Worm (Caenorhabditis elegans): Measurements from ENCODE around the gene ZK1248.17.

ZK1248.17 gene

ce11 chrII:5874130-5874529 is 28.8 kb upstream of the ZK1248.17 start:
- no peak for TF ChIP-seq ceh-13 (GFP tag; optimal IDR thresholded peaks at IDR 0.05)
- TF ChIP-seq flt-1 (GFP tag; IDR thresholded peaks at IDR 0.05) = no peak
- TF ChIP-seq tbx-11 (GFP tag; IDR thresholded peaks at IDR 0.05) = no peak
- no peak for TF ChIP-seq aly-1 (tag; optimal IDR thresholded peaks at IDR 0.05)
- no peak for TF ChIP-seq pes-1 (GFP tag; IDR thresholded peaks at IDR 0.05)
- no peak for TF ChIP-seq F13C5.2 (tag; optimal IDR thresholded peaks at IDR 0.05)
- TF ChIP-seq ceh-36 (tag; optimal IDR thresholded peaks at IDR 0.05) = no peak
- TF ChIP-seq tbx-37 (GFP tag; conservative IDR thresholded peaks at IDR 0.05) = no peak
- TF ChIP-seq sea-1 (GFP tag; conservative IDR thresholded peaks at IDR 0.05) = no peak
- no peak for TF ChIP-seq ama-1 (optimal IDR thresholded peaks at IDR 0.05)
- no peak for TF ChIP-seq hmbx-1 (tag; optimal IDR thresholded peaks at IDR 0.05)
- TF ChIP-seq ets-7 (tag; optimal IDR thresholded peaks at IDR 0.05) = no peak
- no peak for TF ChIP-seq B0310.2 (tag; optimal IDR thresholded peaks at IDR 0.05)

ce11 chrII:5873564-5874070 is 28.3 kb upstream of the ZK1248.17 start, which contains the start of gene tex-2:
Gene tex-2 (minus strand): TSS chrII:5873614.
- TF ChIP-seq B0310.2 (tag; optimal IDR thresholded peaks at IDR 0.05) (no peak), scrt-1 (GFP tag; IDR thresholded peaks at IDR 0.05) (no peak), flt-1 (GFP tag; IDR thresholded peaks at IDR 0.05) (no peak), ceh-13 (GFP tag; optimal IDR thresholded peaks at IDR 0.05) (no peak), sea-1 (GFP tag; conservative IDR thresholded peaks at IDR 0.05) (no peak), hmg-4 (GFP tag; optimal IDR thresholded peaks at IDR 0.05) (no peak), ama-1 (optimal IDR thresholded peaks at IDR 0.05) (no peak), F13C5.2 (tag; optimal IDR thresholded peaks at IDR 0.05) (no peak), tra-4 (tag; optimal IDR thresholded peaks at IDR 0.05) (no peak), tbx-37 (GFP tag; conservative IDR thresholded peaks at IDR 0.05) (no peak), tbx-11 (GFP tag; IDR thresholded peaks at IDR 0.05) (no peak), hmbx-1 (tag; optimal IDR thresholded peaks at IDR 0.05) (no peak), ceh-36 (tag; optimal IDR thresholded peaks at IDR 0.05) (no peak), ets-7 (tag; optimal IDR thresholded peaks at IDR 0.05) (no peak), hnd-1 (tag; optimal IDR thresholded peaks at IDR 0.05) (no peak), aly-1 (tag; optimal IDR thresholded peaks at IDR 0.05) (no peak)

ce11 chrII:5872414-5872813 is 27.1 kb upstream of the ZK1248.17 start:
- TF ChIP-seq scrt-1 (GFP tag; IDR thresholded peaks at IDR 0.05) = no peak
- no peak for TF ChIP-seq B0310.2 (tag; optimal IDR thresholded peaks at IDR 0.05)
- no peak for TF ChIP-seq hmg-4 (GFP tag; optimal IDR thresholded peaks at IDR 0.05)
- no peak for TF ChIP-seq hnd-1 (tag; optimal IDR thresholded peaks at IDR 0.05)
- no peak for TF ChIP-seq tbx-37 (GFP tag; conservative IDR thresholded peaks at IDR 0.05)
- no peak for TF ChIP-seq hmbx-1 (tag; optimal IDR thresholded peaks at IDR 0.05)
- no peak for TF ChIP-seq tbx-11 (GFP tag; IDR thresholded peaks at IDR 0.05)
- TF ChIP-seq ceh-36 (tag; optimal IDR thresholded peaks at IDR 0.05) = no peak
- no peak for TF ChIP-seq ets-7 (tag; optimal IDR thresholded peaks at IDR 0.05)
- TF ChIP-seq ama-1 (optimal IDR thresholded peaks at IDR 0.05) = no peak
- TF ChIP-seq flt-1 (GFP tag; IDR thresholded peaks at IDR 0.05) = no peak
- TF ChIP-seq F13C5.2 (tag; optimal IDR thresholded peaks at IDR 0.05) = no peak
- TF ChIP-seq tra-4 (tag; optimal IDR thresholded peaks at IDR 0.05) = no peak
- TF ChIP-seq ceh-13 (GFP tag; optimal IDR thresholded peaks at IDR 0.05) = no peak
- TF ChIP-seq aly-1 (tag; optimal IDR thresholded peaks at IDR 0.05) = no peak
- no peak for TF ChIP-seq pes-1 (GFP tag; IDR thresholded peaks at IDR 0.05)
- no peak for TF ChIP-seq sea-1 (GFP tag; conservative IDR thresholded peaks at IDR 0.05)

- TF ChIP-seq F13C5.2 (tag; optimal IDR thresholded peaks at IDR 0.05) = no peak
- TF ChIP-seq hmg-4 (GFP tag; optimal IDR thresholded peaks at IDR 0.05) = no peak
- TF ChIP-seq sea-1 (GFP tag; conservative IDR thresholded peaks at IDR 0.05) = no peak
- TF ChIP-seq B0310.2 (tag; optimal IDR thresholded peaks at IDR 0.05) = no peak
- TF ChIP-seq ets-7 (tag; optimal IDR thresholded peaks at IDR 0.05) = no peak
- TF ChIP-seq flt-1 (GFP tag; IDR thresholded peaks at IDR 0.05) = no peak
- TF ChIP-seq scrt-1 (GFP tag; IDR thresholded peaks at IDR 0.05) = no peak
- no peak for TF ChIP-seq aly-1 (tag; optimal IDR thresholded peaks at IDR 0.05)
- no peak for TF ChIP-seq ceh-13 (GFP tag; optimal IDR thresholded peaks at IDR 0.05)
- TF ChIP-seq hnd-1 (tag; optimal IDR thresholded peaks at IDR 0.05) = no peak
- TF ChIP-seq hmbx-1 (tag; optimal IDR thresholded peaks at IDR 0.05) = no peak
- TF ChIP-seq ceh-36 (tag; optimal IDR thresholded peaks at IDR 0.05) = no peak
Measured at ce11 chrII:5871508-5871907, 26.2 kb upstream of the ZK1248.17 start.

- TF ChIP-seq tbx-37 (GFP tag; conservative IDR thresholded peaks at IDR 0.05) (no peak), tbx-11 (GFP tag; IDR thresholded peaks at IDR 0.05) (no peak), ama-1 (optimal IDR thresholded peaks at IDR 0.05) (no peak), ceh-36 (tag; optimal IDR thresholded peaks at IDR 0.05) (no peak), hmg-4 (GFP tag; optimal IDR thresholded peaks at IDR 0.05) (no peak), flt-1 (GFP tag; IDR thresholded peaks at IDR 0.05) (no peak), ceh-13 (GFP tag; optimal IDR thresholded peaks at IDR 0.05) (no peak), hmbx-1 (tag; optimal IDR thresholded peaks at IDR 0.05) (no peak), tra-4 (tag; optimal IDR thresholded peaks at IDR 0.05) (no peak), scrt-1 (GFP tag; IDR thresholded peaks at IDR 0.05) (no peak), pes-1 (GFP tag; IDR thresholded peaks at IDR 0.05) (no peak), ets-7 (tag; optimal IDR thresholded peaks at IDR 0.05) (no peak), B0310.2 (tag; optimal IDR thresholded peaks at IDR 0.05) (no peak), aly-1 (tag; optimal IDR thresholded peaks at IDR 0.05) (no peak), sea-1 (GFP tag; conservative IDR thresholded peaks at IDR 0.05) (no peak)
Measured at ce11 chrII:5866920-5867319, 21.6 kb upstream of the ZK1248.17 start.

- TF ChIP-seq hmg-4 (GFP tag; optimal IDR thresholded peaks at IDR 0.05) = no peak
- TF ChIP-seq flt-1 (GFP tag; IDR thresholded peaks at IDR 0.05) = no peak
- TF ChIP-seq tra-4 (tag; optimal IDR thresholded peaks at IDR 0.05) = no peak
- TF ChIP-seq B0310.2 (tag; optimal IDR thresholded peaks at IDR 0.05) = no peak
- TF ChIP-seq sea-1 (GFP tag; conservative IDR thresholded peaks at IDR 0.05) = no peak
- TF ChIP-seq hmbx-1 (tag; optimal IDR thresholded peaks at IDR 0.05) = no peak
- no peak for TF ChIP-seq ceh-36 (tag; optimal IDR thresholded peaks at IDR 0.05)
- no peak for TF ChIP-seq tbx-11 (GFP tag; IDR thresholded peaks at IDR 0.05)
- TF ChIP-seq ama-1 (optimal IDR thresholded peaks at IDR 0.05) = no peak
- no peak for TF ChIP-seq tbx-37 (GFP tag; conservative IDR thresholded peaks at IDR 0.05)
- TF ChIP-seq ets-7 (tag; optimal IDR thresholded peaks at IDR 0.05) = no peak
- no peak for TF ChIP-seq F13C5.2 (tag; optimal IDR thresholded peaks at IDR 0.05)
- TF ChIP-seq pes-1 (GFP tag; IDR thresholded peaks at IDR 0.05) = no peak
- TF ChIP-seq aly-1 (tag; optimal IDR thresholded peaks at IDR 0.05) = no peak
- no peak for TF ChIP-seq ceh-13 (GFP tag; optimal IDR thresholded peaks at IDR 0.05)
- no peak for TF ChIP-seq hnd-1 (tag; optimal IDR thresholded peaks at IDR 0.05)
- no peak for TF ChIP-seq scrt-1 (GFP tag; IDR thresholded peaks at IDR 0.05)
Measured at ce11 chrII:5865405-5866308, 20.3 kb upstream of the ZK1248.17 start, which contains the start of gene F55C12.19. Gene F55C12.19 (plus strand): TSS chrII:5866139.
